Worm (Caenorhabditis elegans): Measurements from ENCODE around the gene dpy-31.

The dpy-31 gene

DNA sequence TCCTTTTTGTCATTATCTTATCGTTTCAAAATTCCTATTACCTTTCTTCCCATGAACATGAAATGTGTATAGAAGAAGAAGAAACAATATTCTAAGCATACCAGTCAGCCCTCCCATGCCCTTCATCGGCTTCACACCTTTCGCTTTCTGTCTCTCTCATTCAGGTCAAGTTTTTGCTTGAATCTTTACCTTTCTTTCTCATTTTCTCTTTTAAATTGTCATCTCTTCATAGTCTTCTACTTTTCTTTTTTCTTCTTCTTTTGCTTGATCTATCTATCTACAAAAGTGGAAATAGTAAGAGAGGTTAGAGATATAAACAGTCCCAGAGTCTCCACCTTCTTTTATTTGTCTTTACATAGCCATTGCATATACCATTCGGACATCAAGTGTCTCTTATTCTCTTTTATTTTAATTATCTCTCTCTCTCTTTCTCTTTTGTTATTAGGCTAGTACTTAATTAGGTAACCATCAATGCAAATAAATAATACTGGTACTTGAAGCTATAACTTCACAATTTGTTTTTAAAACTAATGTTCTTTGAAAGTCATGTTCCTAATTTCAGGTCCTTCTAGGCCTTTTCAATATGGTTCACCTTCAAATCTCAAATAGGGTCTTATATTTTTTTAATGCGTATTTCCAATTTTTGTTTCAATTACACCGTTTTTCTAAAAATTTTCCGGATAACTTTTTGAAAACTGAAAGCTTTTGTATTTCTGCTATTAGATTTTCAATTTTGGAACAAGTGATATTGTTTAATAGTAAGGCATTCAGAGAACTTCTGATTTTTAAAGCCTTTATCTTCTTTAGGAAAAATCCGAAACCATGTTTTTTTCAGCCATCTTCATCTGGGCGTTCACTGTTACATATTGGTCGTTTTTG, at the start of gene dpy-31:
dpy-31 (plus strand) TSS at position 829 of the 879 bp plus-strand sequence.
- no peak for TF ChIP-seq lir-1 (GFP tag; conservative IDR thresholded peaks at IDR 0.05)
- no peak for TF ChIP-seq dpl-1 (GFP tag; optimal IDR thresholded peaks at IDR 0.05)
- TF ChIP-seq nfya-2 (GFP tag; IDR thresholded peaks at IDR 0.05): no peak
- TF ChIP-seq lsl-1 (GFP tag; optimal IDR thresholded peaks at IDR 0.05): no peak
- TF ChIP-seq madf-10 (tag; optimal IDR thresholded peaks at IDR 0.05): no peak
- TF ChIP-seq nhr-80 (tag; optimal IDR thresholded peaks at IDR 0.05): no peak
- TF ChIP-seq ztf-3 (GFP tag; optimal IDR thresholded peaks at IDR 0.05): no peak
- no peak for TF ChIP-seq let-607 (tag; optimal IDR thresholded peaks at IDR 0.05)
- no peak for TF ChIP-seq nhr-27 (tag; optimal IDR thresholded peaks at IDR 0.05)
- TF ChIP-seq let-526 (GFP tag; IDR thresholded peaks at IDR 0.05): no peak
- no peak for TF ChIP-seq hlh-26 (GFP tag; conservative IDR thresholded peaks at IDR 0.05)
- TF ChIP-seq nfyb-1 (GFP tag; IDR thresholded peaks at IDR 0.05): no peak
- TF ChIP-seq nfya-1 (tag; optimal IDR thresholded peaks at IDR 0.05; ENCODE audit: borderline replicate concordance, insufficient read depth): no peak
- no peak for TF ChIP-seq lsy-27 (tag; optimal IDR thresholded peaks at IDR 0.05; ENCODE audit: borderline replicate concordance, insufficient read depth)
- no peak for TF ChIP-seq F10E7.11 (tag; optimal IDR thresholded peaks at IDR 0.05)
- no peak for TF ChIP-seq ets-4 (GFP tag; optimal IDR thresholded peaks at IDR 0.05)
- no peak for TF ChIP-seq ceh-58 (GFP tag; IDR thresholded peaks at IDR 0.05)
- TF ChIP-seq tbx-9 (tag; optimal IDR thresholded peaks at IDR 0.05; ENCODE audit: borderline replicate concordance): no peak

DNA sequence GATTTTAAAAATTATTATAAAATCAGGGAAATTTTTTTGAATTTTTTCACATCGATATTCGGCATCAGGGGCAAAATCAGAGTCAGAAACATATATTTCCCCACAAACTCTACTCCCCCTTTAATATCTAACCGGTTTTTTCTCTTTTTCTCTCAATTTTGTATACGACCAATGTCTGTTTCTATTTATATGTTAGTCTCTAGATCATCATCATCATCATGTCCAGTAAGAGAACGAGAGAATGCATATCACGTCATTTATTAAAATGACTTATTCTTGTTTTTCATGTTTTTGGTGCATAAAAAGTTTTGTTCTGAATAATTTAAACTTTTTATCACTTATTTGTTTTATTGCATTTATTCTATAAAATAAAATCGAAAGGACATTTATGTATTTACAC, 49.4 kb upstream of the dpy-31 start:
- TF ChIP-seq athp-1 (tag; optimal IDR thresholded peaks at IDR 0.05) (no peak), madf-8 (GFP tag; conservative IDR thresholded peaks at IDR 0.05) (no peak), tbp1 (GFP tag; optimal IDR thresholded peaks at IDR 0.05) (no peak), hmg-1.2 (GFP tag; IDR thresholded peaks at IDR 0.05) (no peak), tbx-9 (tag; optimal IDR thresholded peaks at IDR 0.05; ENCODE audit: borderline replicate concordance) (no peak), akir-1 (GFP tag; optimal IDR thresholded peaks at IDR 0.05) (no peak), nhr-80 (tag; optimal IDR thresholded peaks at IDR 0.05) (no peak), gei-17 (GFP tag; optimal IDR thresholded peaks at IDR 0.05) (no peak), K12H6.12 (tag; optimal IDR thresholded peaks at IDR 0.05) (no peak), C06A6.2 (GFP tag; conservative IDR thresholded peaks at IDR 0.05) (no peak), efl-1 (GFP tag; optimal IDR thresholded peaks at IDR 0.05) (no peak), nhr-27 (tag; optimal IDR thresholded peaks at IDR 0.05) (no peak), let-607 (tag; optimal IDR thresholded peaks at IDR 0.05) (no peak), cebp-1 (GFP tag; IDR thresholded peaks at IDR 0.05) (no peak), cebp-1 (tag; optimal IDR thresholded peaks at IDR 0.05) (no peak), hlh-12 (tag; optimal IDR thresholded peaks at IDR 0.05) (no peak), egrh-3 (GFP tag; IDR thresholded peaks at IDR 0.05) (no peak), rpc-1 (optimal IDR thresholded peaks at IDR 0.05) (no peak), rpc-1 (tag; optimal IDR thresholded peaks at IDR 0.05) (no peak), F23B12.7 (tag; optimal IDR thresholded peaks at IDR 0.05; ENCODE audit: insufficient read depth) (no peak), hsf-1 (GFP tag; IDR thresholded peaks at IDR 0.05) (no peak), B0035.1 (tag; optimal IDR thresholded peaks at IDR 0.05) (no peak)
